Worm (Caenorhabditis elegans) whole organism, L1 larva: ENCODE results near the gene abcx-1.

ENCODE experiments used
- nhr-11 ChIP-seq: fragments of 150-350 bp; optimal IDR thresholded peaks from 2 replicates; lab custom pipeline; 2014; ENCODE audit warnings: missing biosample characterization, missing genetic modification characterization
- nhr-12 ChIP-seq: sonication (generic microtip); optimal IDR thresholded peaks from 2 replicates; lab custom pipeline; 2017; ENCODE audit warnings: missing biosample characterization, missing genetic modification characterization
- nhr-76 ChIP-seq: sonication (generic microtip); optimal IDR thresholded peaks from 2 replicates; lab custom pipeline; 2017; ENCODE audit warnings: missing biosample characterization, missing genetic modification characterization
- unc-130 ChIP-seq: fragments of 150-350 bp; optimal IDR thresholded peaks from 2 replicates; lab custom pipeline; 2017; ENCODE audit warnings: missing biosample characterization, missing genetic modification characterization, inconsistent platforms
- unc-62 ChIP-seq: fragments of 150-350 bp; optimal IDR thresholded peaks from 2 replicates; lab custom pipeline; 2014; ENCODE audit warnings: missing biosample characterization, missing genetic modification reagents, missing genetic modification characterization

DNA sequence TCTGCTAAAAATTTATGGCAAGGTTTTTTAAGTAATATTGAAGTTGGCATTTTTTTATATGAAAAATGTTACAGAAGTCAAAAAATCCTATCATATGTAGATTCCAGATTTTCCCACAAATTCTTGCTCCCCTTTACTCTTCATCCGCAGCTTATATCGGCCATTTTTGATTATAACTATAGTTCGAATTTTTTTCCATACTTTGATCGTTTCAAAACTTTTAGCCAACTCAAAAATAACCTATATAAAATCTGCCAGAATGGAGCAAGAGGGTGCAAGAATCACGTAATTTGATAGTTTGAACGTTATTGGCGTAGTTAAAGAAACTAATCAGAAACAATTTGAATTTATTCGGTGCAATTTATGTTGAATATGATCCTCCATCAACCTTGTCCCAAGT lies 8.0 kb upstream of the abcx-1 start:
- TF ChIP-seq nhr-12 (tag; lab: Kevin White, UChicago) (no peak), unc-130 (tag; lab: Kevin White, UChicago) (no peak), unc-62 (GFP tag; lab: Kevin White, UChicago) (no peak), nhr-11 (tag; lab: Kevin White, UChicago) (no peak), nhr-76 (tag; lab: Kevin White, UChicago) (no peak)
